ENCODE assay signal across 2 fruit fly cellular contexts in the genomic region with DNA sequence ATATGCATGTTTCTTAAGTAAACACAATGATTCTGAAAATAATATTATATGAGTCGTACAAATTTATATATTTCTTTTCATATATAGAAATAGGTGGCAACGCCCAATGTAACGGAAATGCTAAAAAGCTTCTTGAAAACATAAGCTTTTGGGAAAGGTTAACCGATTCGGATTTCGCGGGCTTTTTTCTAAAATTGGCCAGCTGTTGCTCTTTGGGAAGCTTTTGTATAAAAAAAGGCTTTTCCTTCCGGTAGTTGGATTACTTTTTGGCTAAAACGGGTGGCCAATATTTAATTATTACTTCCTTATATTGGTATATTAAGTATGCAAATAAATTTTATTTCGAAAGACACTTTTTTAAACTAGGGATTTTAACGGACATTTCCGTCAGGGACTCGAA.
TF ChIP-seq lines count a peak whose summit lies in the region.

No protein-coding gene starts in this region.

- TF ChIP-seq CTCF in whole organism, embryonic (GFP tag; optimal IDR thresholded peaks at IDR 0.05; lab: Kevin White, UChicago), result peak; percentile 45

TF ChIP-seq in whole organism, embryonic, 481 proteins besides CTCF, POLR2A, EP300 and RAD21:
- TF ChIP-seq E2f2 (GFP tag; IDR thresholded peaks at IDR 0.05; lab: Robert Waterston, UW), result peak; percentile 36; the same call in 1 of the 2 replicates
- TF ChIP-seq Dp (GFP tag; optimal IDR thresholded peaks at IDR 0.05; lab: Kevin White, UChicago), result peak; percentile 40
- TF ChIP-seq CG6254 (GFP tag; optimal IDR thresholded peaks at IDR 0.05; lab: Kevin White, UChicago), result no peak
- no peak for TF ChIP-seq CG11723 (GFP tag; optimal IDR thresholded peaks at IDR 0.05; lab: Kevin White, UChicago)
- TF ChIP-seq CG1792 (GFP tag; optimal IDR thresholded peaks at IDR 0.05; lab: Kevin White, UChicago), result no peak
- TF ChIP-seq crp (GFP tag; optimal IDR thresholded peaks at IDR 0.05; lab: Kevin White, UChicago), result peak in 1 of 2 experiments; percentile 19
- peak; percentile 97 for TF ChIP-seq scrt (GFP tag; optimal IDR thresholded peaks at IDR 0.05; lab: Kevin White, UChicago)
- peak; percentile 2 for TF ChIP-seq abd-A (tag; optimal IDR thresholded peaks at IDR 0.05; lab: Kevin White, UChicago)
- TF ChIP-seq lmd (GFP tag; IDR thresholded peaks at IDR 0.05; lab: Robert Waterston, UW), result no peak
- no peak for TF ChIP-seq maf-S (GFP tag; optimal IDR thresholded peaks at IDR 0.05; lab: Kevin White, UChicago)
- TF ChIP-seq nerfin-1 (tag; optimal IDR thresholded peaks at IDR 0.05; lab: Kevin White, UChicago), result no peak
- TF ChIP-seq bcd (GFP tag; optimal IDR thresholded peaks at IDR 0.05; lab: Kevin White, UChicago), result no peak

TF ChIP-seq in whole organism, prepupa, 60 proteins besides CTCF, POLR2A, EP300 and RAD21:
- no peak for TF ChIP-seq CG9139 (GFP tag; optimal IDR thresholded peaks at IDR 0.05; lab: Kevin White, UChicago)
- TF ChIP-seq topi (GFP tag; optimal IDR thresholded peaks at IDR 0.05; lab: Kevin White, UChicago), result no peak
- TF ChIP-seq svp (GFP tag; lab: Kevin White, UChicago), result peak; percentile 11
- no peak for TF ChIP-seq Sox15 (GFP tag; optimal IDR thresholded peaks at IDR 0.05; lab: Kevin White, UChicago)
- no peak for TF ChIP-seq CG11902 (GFP tag; optimal IDR thresholded peaks at IDR 0.05; lab: Kevin White, UChicago)
- TF ChIP-seq net (GFP tag; optimal IDR thresholded peaks at IDR 0.05; lab: Kevin White, UChicago), result no peak
TF ChIP-seq in whole organism, prepupa: peak in this region for 1.
